Worm (Caenorhabditis elegans) whole organism, L3 larva: ENCODE data around the gene C50F4.10.

ENCODE experiments used
- ama-1 ChIP-seq: fragments of 150-350 bp; optimal IDR thresholded peaks from 2 replicates; lab custom pipeline; 2018
- fos-1 ChIP-seq: fragments of 150-350 bp; optimal IDR thresholded peaks from 2 replicates; lab custom pipeline; 2014; ENCODE audit warnings: missing biosample characterization, missing genetic modification characterization
- lin-15B ChIP-seq: fragments of 150-350 bp; optimal IDR thresholded peaks from 2 replicates; lab custom pipeline; 2014; ENCODE audit warnings: missing biosample characterization, missing genetic modification characterization
- snpc-4 ChIP-seq: fragments of 150-350 bp; optimal IDR thresholded peaks from 2 replicates; lab custom pipeline; 2014; ENCODE audit warnings: missing biosample characterization, missing genetic modification characterization

DNA sequence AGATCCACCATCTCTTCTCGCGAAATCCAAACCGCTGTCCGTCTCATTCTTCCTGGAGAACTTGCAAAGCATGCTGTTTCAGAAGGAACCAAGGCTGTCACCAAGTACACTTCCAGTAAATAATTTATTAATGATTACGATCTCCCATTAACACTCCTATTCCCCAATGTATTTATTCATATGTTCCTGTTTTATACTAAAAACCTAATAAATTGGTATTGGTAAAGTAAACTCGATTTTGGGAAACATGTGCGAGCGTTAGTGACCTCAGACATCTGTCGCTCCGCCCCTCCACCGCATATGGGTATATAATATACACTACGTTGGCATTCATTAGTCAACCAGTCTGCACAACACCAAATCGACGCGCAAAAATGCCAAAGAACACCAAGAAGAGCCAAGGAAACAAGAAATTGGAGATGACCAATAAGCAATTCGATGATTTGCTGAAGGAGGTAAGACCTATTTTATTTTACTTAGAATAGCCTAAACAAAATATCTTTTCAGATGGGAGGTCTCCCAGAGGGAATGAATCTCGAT is 14.7 kb upstream of the C50F4.10 start, which contains the start of gene C50F4.6:
- TF ChIP-seq fos-1 (tag; lab: Kevin White, UChicago) (no peak), lin-15B (no peak), snpc-4 (tag; lab: Kevin White, UChicago) (no peak), ama-1 (lab: Kevin White, UChicago) (peak; percentile 48)
